Worm (Caenorhabditis elegans): ENCODE results near the gene tbck-1.

DNA sequence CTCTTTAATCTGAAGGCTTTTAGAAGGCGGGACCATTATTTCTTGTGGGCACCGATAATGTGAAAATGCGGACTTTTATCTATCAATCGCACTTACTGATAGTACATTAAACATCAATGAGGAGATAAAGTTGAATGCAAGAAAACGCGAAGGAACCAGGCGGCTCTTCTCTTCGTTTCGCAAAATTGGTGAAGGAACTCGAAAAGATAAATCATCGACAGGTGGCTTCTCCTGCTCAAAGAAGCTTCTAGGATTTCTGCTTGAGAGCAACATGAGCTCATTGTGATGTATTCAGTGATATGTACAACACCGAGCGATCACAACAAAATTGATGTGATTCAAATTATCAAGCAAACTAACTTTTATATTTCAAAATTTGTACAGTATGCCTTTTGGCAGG is 22.6 kb upstream of the tbck-1 start:
- TF ChIP-seq F10E7.11 (tag; optimal IDR thresholded peaks at IDR 0.05) (no peak), dpff-1 (tag; optimal IDR thresholded peaks at IDR 0.05) (no peak), T26A5.8 (tag; optimal IDR thresholded peaks at IDR 0.05) (no peak), nfya-1 (tag; optimal IDR thresholded peaks at IDR 0.05; ENCODE audit: borderline replicate concordance, insufficient read depth) (no peak), aptf-2 (GFP tag; conservative IDR thresholded peaks at IDR 0.05) (no peak), F57C9.4 (tag; optimal IDR thresholded peaks at IDR 0.05) (no peak), hmg-20 (GFP tag; IDR thresholded peaks at IDR 0.05) (no peak), hlh-26 (GFP tag; conservative IDR thresholded peaks at IDR 0.05) (no peak), nhr-90 (tag; optimal IDR thresholded peaks at IDR 0.05) (no peak)

All from whole organism, young adult.